Worm (Caenorhabditis elegans) whole organism, early embryonic: ENCODE results near the gene ttbk-2.1.

ENCODE experiments used
- B0310.2 ChIP-seq: sonication (generic microtip); optimal IDR thresholded peaks from 2 replicates; lab custom pipeline; 2016; ENCODE audit warnings: mild to moderate bottlenecking, missing genetic modification characterization, missing compliant biosample characterization
- F13C5.2 ChIP-seq: sonication (generic microtip); optimal IDR thresholded peaks from 2 replicates; lab custom pipeline; 2017; ENCODE audit warnings: mild to moderate bottlenecking, missing genetic modification characterization, inconsistent platforms, missing compliant biosample characterization
- aly-1 ChIP-seq: sonication (generic microtip); optimal IDR thresholded peaks from 2 replicates; lab custom pipeline; 2016; ENCODE audit warnings: missing genetic modification characterization, missing compliant biosample characterization
- ama-1 ChIP-seq: fragments of 150-350 bp; optimal IDR thresholded peaks from 2 replicates; lab custom pipeline; 2014
- ceh-13 ChIP-seq: fragments of 200-800 bp; sonication (Bioruptor generic); optimal IDR thresholded peaks from 2 replicates; lab custom pipeline; 2018; ENCODE audit warnings: mild to moderate bottlenecking, missing genetic modification characterization, missing compliant biosample characterization
- ceh-36 ChIP-seq: sonication (generic microtip); optimal IDR thresholded peaks from 2 replicates; lab custom pipeline; 2016; ENCODE audit warnings: missing genetic modification characterization, inconsistent platforms, missing compliant biosample characterization
- ets-7 ChIP-seq: sonication (generic microtip); optimal IDR thresholded peaks from 2 replicates; lab custom pipeline; 2016; ENCODE audit warnings: missing genotype, missing genetic modification characterization, missing compliant biosample characterization
- flt-1 ChIP-seq: fragments of 200-800 bp; sonication (Bioruptor generic); IDR thresholded peaks from 2 replicates; pipeline ENCODE4 v1.3.6; 2022; ENCODE audit warnings: missing genetic modification characterization, missing compliant biosample characterization
- hmbx-1 ChIP-seq: sonication (generic microtip); optimal IDR thresholded peaks from 2 replicates; lab custom pipeline; 2016; ENCODE audit warnings: mild to moderate bottlenecking, missing genetic modification characterization, missing compliant biosample characterization
- hmg-4 ChIP-seq: fragments of 200-800 bp; sonication (Bioruptor generic); optimal IDR thresholded peaks from 2 replicates; lab custom pipeline; 2018; ENCODE audit warnings: mild to moderate bottlenecking, missing genetic modification characterization, missing compliant biosample characterization
- hnd-1 ChIP-seq: sonication (generic microtip); optimal IDR thresholded peaks from 2 replicates; lab custom pipeline; 2016; ENCODE audit warnings: missing genetic modification characterization, missing compliant biosample characterization
- pes-1 ChIP-seq: fragments of 200-800 bp; sonication (Bioruptor generic); IDR thresholded peaks from 2 replicates; pipeline ENCODE4 v1.3.6; 2022; ENCODE audit warnings: missing genetic modification reagents, missing genetic modification characterization, missing compliant biosample characterization
- scrt-1 ChIP-seq: fragments of 200-800 bp; sonication (Bioruptor generic); IDR thresholded peaks from 2 replicates; pipeline ENCODE4 v1.3.6; 2022; ENCODE audit warnings: missing genetic modification characterization, missing compliant biosample characterization
- sea-1 ChIP-seq: fragments of 200-800 bp; sonication (Bioruptor generic); conservative IDR thresholded peaks from 2 replicates; pipeline ENCODE4 v1.3.6; 2022; ENCODE audit warnings: missing genetic modification characterization, missing compliant biosample characterization
- tbx-11 ChIP-seq: fragments of 200-800 bp; sonication (Bioruptor generic); IDR thresholded peaks from 2 replicates; pipeline ENCODE4 v1.3.6; 2022; ENCODE audit warnings: missing genetic modification characterization, missing compliant biosample characterization
- tbx-37 ChIP-seq: fragments of 200-800 bp; sonication (Bioruptor generic); conservative IDR thresholded peaks from 2 replicates; pipeline ENCODE4 v1.3.6; 2022; ENCODE audit warnings: missing genetic modification reagents, missing genetic modification characterization, missing compliant biosample characterization
- tra-4 ChIP-seq: sonication (generic microtip); optimal IDR thresholded peaks from 2 replicates; lab custom pipeline; 2017; ENCODE audit warnings: missing genetic modification characterization, missing compliant biosample characterization

ttbk-2.1 gene

ce11 chrIV:5272518-5272917 lies 14.0 kb downstream of the ttbk-2.1 start, which contains the start of gene F36H12.3:
TSS of gene F36H12.3 (plus strand) at chrIV:5272818.
- TF ChIP-seq sea-1 (GFP tag; lab: Robert Waterston, UW) (no peak), hnd-1 (tag; lab: Kevin White, UChicago) (no peak), F13C5.2 (tag; lab: Kevin White, UChicago) (no peak), hmbx-1 (tag; lab: Kevin White, UChicago) (no peak), tbx-11 (GFP tag; lab: Robert Waterston, UW) (no peak), ets-7 (tag; lab: Kevin White, UChicago) (no peak), flt-1 (GFP tag; lab: Robert Waterston, UW) (no peak), aly-1 (no peak), scrt-1 (GFP tag; lab: Robert Waterston, UW) (no peak), hmg-4 (GFP tag; lab: Kevin White, UChicago) (no peak), B0310.2 (tag; lab: Kevin White, UChicago) (no peak), ama-1 (lab: Kevin White, UChicago) (no peak), tra-4 (tag; lab: Kevin White, UChicago) (no peak), tbx-37 (GFP tag; lab: Robert Waterston, UW) (no peak), ceh-36 (tag; lab: Kevin White, UChicago) (no peak), pes-1 (GFP tag; lab: Robert Waterston, UW) (no peak), ceh-13 (GFP tag; lab: Kevin White, UChicago) (no peak)

ce11 chrIV:5273385-5273784 lies 14.9 kb downstream of the ttbk-2.1 start:
- TF ChIP-seq ama-1 (lab: Kevin White, UChicago) (no peak), flt-1 (GFP tag; lab: Robert Waterston, UW) (no peak), ceh-36 (tag; lab: Kevin White, UChicago) (no peak), F13C5.2 (tag; lab: Kevin White, UChicago) (no peak), scrt-1 (GFP tag; lab: Robert Waterston, UW) (no peak), hmbx-1 (tag; lab: Kevin White, UChicago) (no peak), hmg-4 (GFP tag; lab: Kevin White, UChicago) (no peak), ceh-13 (GFP tag; lab: Kevin White, UChicago) (no peak), ets-7 (tag; lab: Kevin White, UChicago) (no peak), sea-1 (GFP tag; lab: Robert Waterston, UW) (no peak), tbx-11 (GFP tag; lab: Robert Waterston, UW) (no peak)

- TF ChIP-seq B0310.2 (tag; lab: Kevin White, UChicago): no peak
- no peak for TF ChIP-seq hnd-1 (tag; lab: Kevin White, UChicago)
- TF ChIP-seq ceh-36 (tag; lab: Kevin White, UChicago): no peak
- no peak for TF ChIP-seq flt-1 (GFP tag; lab: Robert Waterston, UW)
- TF ChIP-seq F13C5.2 (tag; lab: Kevin White, UChicago): no peak
- TF ChIP-seq sea-1 (GFP tag; lab: Robert Waterston, UW): no peak
Observed at ce11 chrIV:5274123-5274581, 15.7 kb downstream of the ttbk-2.1 start, which contains the start of gene slfl-4. TSS of gene slfl-4 (plus strand) at chrIV:5274531.

- TF ChIP-seq scrt-1 (GFP tag; lab: Robert Waterston, UW) (no peak), aly-1 (no peak), B0310.2 (tag; lab: Kevin White, UChicago) (no peak), ets-7 (tag; lab: Kevin White, UChicago) (no peak)
Observed at ce11 chrIV:5277752-5278151, 19.3 kb downstream of the ttbk-2.1 start, which contains the start of gene F36H12.17. TSS of gene F36H12.17 (minus strand) at chrIV:5277852.

ce11 chrIV:5281457-5281856 lies 23.0 kb downstream of the ttbk-2.1 start:
- no peak for TF ChIP-seq aly-1
- TF ChIP-seq B0310.2 (tag; lab: Kevin White, UChicago): no peak
- no peak for TF ChIP-seq hmg-4 (GFP tag; lab: Kevin White, UChicago)
- TF ChIP-seq sea-1 (GFP tag; lab: Robert Waterston, UW): no peak
- TF ChIP-seq tbx-37 (GFP tag; lab: Robert Waterston, UW): no peak
- no peak for TF ChIP-seq tbx-11 (GFP tag; lab: Robert Waterston, UW)
- TF ChIP-seq F13C5.2 (tag; lab: Kevin White, UChicago): no peak
- no peak for TF ChIP-seq ets-7 (tag; lab: Kevin White, UChicago)
- TF ChIP-seq ama-1 (lab: Kevin White, UChicago): no peak
- no peak for TF ChIP-seq hmbx-1 (tag; lab: Kevin White, UChicago)
- no peak for TF ChIP-seq scrt-1 (GFP tag; lab: Robert Waterston, UW)
- no peak for TF ChIP-seq hnd-1 (tag; lab: Kevin White, UChicago)
- TF ChIP-seq ceh-36 (tag; lab: Kevin White, UChicago): no peak
- TF ChIP-seq pes-1 (GFP tag; lab: Robert Waterston, UW): no peak
- TF ChIP-seq ceh-13 (GFP tag; lab: Kevin White, UChicago): no peak
- TF ChIP-seq flt-1 (GFP tag; lab: Robert Waterston, UW): no peak
- no peak for TF ChIP-seq tra-4 (tag; lab: Kevin White, UChicago)

ce11 chrIV:5287190-5287589 lies 28.7 kb downstream of the ttbk-2.1 start:
- no peak for TF ChIP-seq scrt-1 (GFP tag; lab: Robert Waterston, UW)
- TF ChIP-seq tra-4 (tag; lab: Kevin White, UChicago): no peak
- no peak for TF ChIP-seq hmbx-1 (tag; lab: Kevin White, UChicago)
- TF ChIP-seq ceh-13 (GFP tag; lab: Kevin White, UChicago): no peak
- no peak for TF ChIP-seq B0310.2 (tag; lab: Kevin White, UChicago)
- TF ChIP-seq tbx-11 (GFP tag; lab: Robert Waterston, UW): no peak
- no peak for TF ChIP-seq ets-7 (tag; lab: Kevin White, UChicago)
- TF ChIP-seq pes-1 (GFP tag; lab: Robert Waterston, UW): no peak
- no peak for TF ChIP-seq tbx-37 (GFP tag; lab: Robert Waterston, UW)
- TF ChIP-seq aly-1: no peak
- TF ChIP-seq ceh-36 (tag; lab: Kevin White, UChicago): no peak
- no peak for TF ChIP-seq hmg-4 (GFP tag; lab: Kevin White, UChicago)
- no peak for TF ChIP-seq sea-1 (GFP tag; lab: Robert Waterston, UW)
- TF ChIP-seq ama-1 (lab: Kevin White, UChicago): no peak
- no peak for TF ChIP-seq F13C5.2 (tag; lab: Kevin White, UChicago)
- TF ChIP-seq hnd-1 (tag; lab: Kevin White, UChicago): no peak
- TF ChIP-seq flt-1 (GFP tag; lab: Robert Waterston, UW): no peak
